Worm (Caenorhabditis elegans) whole organism, L4/young adult: ENCODE data around the gene srh-220.

ENCODE experiments used
- W03F9.2 ChIP-seq: fragments of 150-350 bp; optimal IDR thresholded peaks from 2 replicates; lab custom pipeline; 2014; ENCODE audit warnings: missing biosample characterization, missing genetic modification characterization
- dao-5 ChIP-seq: sonication (generic microtip); optimal IDR thresholded peaks from 2 replicates; lab custom pipeline; 2016; ENCODE audit warnings: missing genotype, missing genetic modification characterization, moderate library complexity, missing compliant biosample characterization
- him-1 ChIP-seq: sonication (generic microtip); optimal IDR thresholded peaks from 2 replicates; lab custom pipeline; 2016; ENCODE audit warnings: missing genotype, missing genetic modification reagents, missing genetic modification characterization, missing compliant biosample characterization

ce11 chrIV:3960396-3960795 is 17.4 kb downstream of the srh-220 start, which contains the start of gene clec-75:
- TF ChIP-seq W03F9.2: no peak
- no peak for TF ChIP-seq him-1
- TF ChIP-seq dao-5: no peak
